Worm (Caenorhabditis elegans): ENCODE data around the gene R10E4.11.

DNA sequence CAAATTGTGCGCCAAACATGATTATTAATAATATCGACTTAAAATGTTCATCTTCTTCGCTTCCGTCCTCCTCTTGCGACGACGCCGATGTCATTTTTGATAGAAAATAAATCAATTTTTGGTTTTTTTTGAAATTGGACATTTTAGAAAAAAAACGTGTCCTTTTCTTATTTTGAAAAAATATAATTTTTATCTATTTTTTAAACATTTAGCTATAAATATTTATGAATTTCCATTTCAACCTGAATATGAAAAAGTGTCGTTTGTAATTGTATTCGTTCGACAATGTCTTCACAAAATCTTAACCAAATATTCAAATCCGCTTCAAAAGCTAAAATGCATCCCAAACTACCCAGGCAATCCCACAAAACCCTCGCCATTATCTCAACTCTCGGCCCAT lies 13.5 kb downstream of the R10E4.11 start, which contains the start of gene R10E4.3:
- no peak for TF ChIP-seq him-1 (tag; optimal IDR thresholded peaks at IDR 0.05)
- no peak for TF ChIP-seq dao-5 (tag; optimal IDR thresholded peaks at IDR 0.05)
- TF ChIP-seq W03F9.2 (tag; optimal IDR thresholded peaks at IDR 0.05): no peak

All from whole organism, L4/young adult.